Worm (Caenorhabditis elegans): ENCODE results near the gene dpl-1.

DNA sequence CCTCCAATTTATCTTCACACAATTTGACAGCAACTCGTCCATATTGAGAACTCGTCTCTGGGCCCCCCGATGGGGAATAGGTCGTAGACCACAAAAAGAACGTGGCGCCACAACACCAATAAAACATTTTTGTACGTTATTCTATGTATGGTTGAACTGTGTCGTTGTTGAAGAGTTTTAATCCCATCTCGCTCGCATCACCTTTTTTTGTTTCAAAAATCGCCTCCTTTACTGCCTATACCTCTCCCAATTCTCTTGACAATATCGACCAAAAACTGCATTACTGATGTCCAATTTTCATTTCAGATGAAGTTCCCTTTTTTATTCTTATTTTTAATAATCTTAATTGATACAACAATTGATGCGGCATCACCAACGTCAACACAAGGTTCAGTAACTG is 27.5 kb downstream of the dpl-1 start, which contains the start of gene let-23:
- TF ChIP-seq hlh-8 (tag; optimal IDR thresholded peaks at IDR 0.05) (no peak), ceh-9 (tag; optimal IDR thresholded peaks at IDR 0.05) (no peak), nfya-1 (tag; optimal IDR thresholded peaks at IDR 0.05) (no peak), ceh-2 (tag; optimal IDR thresholded peaks at IDR 0.05) (no peak), ztf-16 (tag; optimal IDR thresholded peaks at IDR 0.05) (no peak), pros-1 (tag; optimal IDR thresholded peaks at IDR 0.05) (no peak), tbx-2 (tag; optimal IDR thresholded peaks at IDR 0.05) (no peak), pha-4 (tag; optimal IDR thresholded peaks at IDR 0.05) (no peak), sdc-2 (tag; optimal IDR thresholded peaks at IDR 0.05) (no peak), unc-3 (GFP tag; conservative IDR thresholded peaks at IDR 0.05) (no peak), unc-3 (tag; optimal IDR thresholded peaks at IDR 0.05) (no peak), unc-42 (tag; optimal IDR thresholded peaks at IDR 0.05) (no peak)

Data from whole organism, late embryonic.